Worm (Caenorhabditis elegans): ENCODE data around the gene C18A11.2.

DNA sequence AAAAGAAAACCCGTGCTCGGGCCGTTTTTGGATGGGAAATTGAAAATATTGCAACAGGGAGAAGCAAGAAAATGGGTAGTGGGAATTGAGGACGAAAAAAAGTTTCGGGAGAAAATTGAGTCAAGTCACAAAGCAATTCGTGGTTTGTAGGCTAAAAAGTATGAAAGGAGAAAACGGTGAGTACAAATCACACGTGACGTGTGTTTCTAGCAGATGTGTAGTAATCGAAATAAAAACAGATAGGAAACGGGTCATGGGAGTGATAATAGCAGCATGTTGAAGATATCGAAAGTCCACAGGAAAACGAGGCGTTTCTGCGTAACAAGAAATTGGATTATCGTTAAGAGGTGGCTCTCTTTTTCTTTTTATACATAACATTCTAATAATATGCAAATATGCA lies 22.5 kb downstream of the C18A11.2 start:
- TF ChIP-seq him-1 (tag; optimal IDR thresholded peaks at IDR 0.05) (no peak), dao-5 (tag; optimal IDR thresholded peaks at IDR 0.05) (no peak), W03F9.2 (tag; optimal IDR thresholded peaks at IDR 0.05) (no peak)

All from whole organism, L4/young adult.